Worm (Caenorhabditis elegans) whole organism, L1 larva: ENCODE measurements around the gene F49C12.9.
"Not testable (repeated sequence)": the region's sequence is repeated elsewhere in the genome, so short reads cannot be mapped to it uniquely, and the experiment has no call there.

ENCODE experiments used
- C04F5.9 ChIP-seq: sonication (generic microtip); optimal IDR thresholded peaks from 2 replicates; lab custom pipeline; 2016; ENCODE audit warnings: missing genetic modification characterization, missing compliant biosample characterization
- C16A3.4 ChIP-seq: fragments of 150-350 bp; optimal IDR thresholded peaks from 2 replicates; lab custom pipeline; 2014; ENCODE audit warnings: missing biosample characterization, missing genetic modification characterization
- Y116A8C.19 ChIP-seq: sonication (generic microtip); optimal IDR thresholded peaks from 2 replicates; lab custom pipeline; 2016; ENCODE audit warnings: missing compliant biosample characterization, missing genetic modification characterization, borderline replicate concordance
- aha-1 ChIP-seq: fragments of 150-350 bp; optimal IDR thresholded peaks from 2 replicates; lab custom pipeline; 2014; ENCODE audit warnings: missing biosample characterization, missing genetic modification characterization
- aly-2 ChIP-seq: fragments of 150-350 bp; optimal IDR thresholded peaks from 2 replicates; lab custom pipeline; 2014; ENCODE audit warnings: missing biosample characterization, missing genetic modification characterization
- ceh-82 ChIP-seq, 3 experiments: fragments of 150-350 bp in 1 of 3; sonication (generic microtip) in 2 of 3; optimal IDR thresholded peaks; 2 replicates each; lab custom pipeline; 2014 to 2017; ENCODE audit warnings: missing biosample characterization in 3 of 3, missing genetic modification characterization in 3 of 3
- ceh-90 ChIP-seq: sonication (generic microtip); optimal IDR thresholded peaks from 2 replicates; lab custom pipeline; 2016; ENCODE audit warnings: missing genetic modification characterization, missing compliant biosample characterization
- egl-13 ChIP-seq: sonication (generic microtip); optimal IDR thresholded peaks from 2 replicates; lab custom pipeline; 2016; ENCODE audit warnings: missing genotype, missing genetic modification reagents, missing genetic modification characterization, missing compliant biosample characterization
- elt-3 ChIP-seq, 6 experiments: fragments of 150-350 bp in 1 of 6; sonication (generic microtip); optimal IDR thresholded peaks; 2 replicates each; lab custom pipeline; 2017 to 2018; ENCODE audit warnings: missing biosample characterization in 6 of 6, missing genetic modification characterization in 6 of 6, inconsistent platforms in 1 of 6
- fkh-10 ChIP-seq: sonication (generic microtip); optimal IDR thresholded peaks from 2 replicates; lab custom pipeline; 2017; ENCODE audit warnings: missing biosample characterization, missing genetic modification reagents, missing genetic modification characterization
- fos-1 ChIP-seq: fragments of 150-350 bp; optimal IDR thresholded peaks from 2 replicates; lab custom pipeline; 2014; ENCODE audit warnings: missing biosample characterization, missing genetic modification characterization
- grh-1 ChIP-seq: fragments of 200-800 bp; sonication (Bioruptor generic); IDR thresholded peaks from 2 replicates; pipeline ENCODE4 v1.3.6; 2022; ENCODE audit warnings: missing genetic modification reagents, missing genetic modification characterization, missing compliant biosample characterization
- hlh-17 ChIP-seq: fragments of 200-800 bp; sonication (Bioruptor generic); optimal IDR thresholded peaks from 2 replicates; lab custom pipeline; 2018; ENCODE audit warnings: missing genetic modification characterization, mild to moderate bottlenecking, missing compliant biosample characterization, moderate library complexity, borderline replicate concordance
- jun-1 ChIP-seq: fragments of 150-350 bp; optimal IDR thresholded peaks from 2 replicates; lab custom pipeline; 2014; ENCODE audit warnings: missing biosample characterization, missing genetic modification reagents, missing genetic modification characterization
- lin-13 ChIP-seq: fragments of 150-350 bp; optimal IDR thresholded peaks from 2 replicates; lab custom pipeline; 2014; ENCODE audit warnings: missing biosample characterization, missing genetic modification reagents, missing genetic modification characterization
- lin-35 ChIP-seq, 2 experiments: fragments of 150-350 bp; optimal IDR thresholded peaks; 2 replicates each; lab custom pipeline; 2014; ENCODE audit warnings: missing biosample characterization in 2 of 2, missing genetic modification characterization in 2 of 2, missing genetic modification reagents in 2 of 2
- lin-39 ChIP-seq: fragments of 150-350 bp; optimal IDR thresholded peaks from 2 replicates; lab custom pipeline; 2014; ENCODE audit warnings: missing biosample characterization, missing genetic modification reagents, missing genetic modification characterization
- lir-3 ChIP-seq: sonication (generic microtip); optimal IDR thresholded peaks from 2 replicates; lab custom pipeline; 2016; ENCODE audit warnings: mild to moderate bottlenecking, missing genetic modification characterization, moderate library complexity, missing compliant biosample characterization; ENCODE audit not compliant: poor library complexity
- mab-9 ChIP-seq: fragments of 200-800 bp; sonication (Bioruptor generic); IDR thresholded peaks from 2 replicates; pipeline ENCODE4 v1.3.6; 2022; ENCODE audit warnings: missing genetic modification reagents, missing genetic modification characterization, missing compliant biosample characterization
- mdl-1 ChIP-seq, 2 experiments: fragments of 150-350 bp; optimal IDR thresholded peaks; 2 replicates each; lab custom pipeline; 2014 to 2017; ENCODE audit warnings: missing biosample characterization in 2 of 2, missing genetic modification characterization in 2 of 2, inconsistent platforms in 1 of 2
- nhr-11 ChIP-seq: fragments of 150-350 bp; optimal IDR thresholded peaks from 2 replicates; lab custom pipeline; 2014; ENCODE audit warnings: missing biosample characterization, missing genetic modification characterization
- nhr-12 ChIP-seq: sonication (generic microtip); optimal IDR thresholded peaks from 2 replicates; lab custom pipeline; 2017; ENCODE audit warnings: missing biosample characterization, missing genetic modification characterization
- nhr-237 ChIP-seq: fragments of 150-350 bp; optimal IDR thresholded peaks from 2 replicates; lab custom pipeline; 2014; ENCODE audit warnings: missing biosample characterization, missing genetic modification characterization
- nhr-28 ChIP-seq: fragments of 150-350 bp; optimal IDR thresholded peaks from 2 replicates; lab custom pipeline; 2014; ENCODE audit warnings: missing biosample characterization, missing genetic modification characterization
- nhr-76 ChIP-seq: sonication (generic microtip); optimal IDR thresholded peaks from 2 replicates; lab custom pipeline; 2017; ENCODE audit warnings: missing biosample characterization, missing genetic modification characterization
- skn-1 ChIP-seq: fragments of 150-350 bp; optimal IDR thresholded peaks from 2 replicates; lab custom pipeline; 2014; ENCODE audit warnings: missing biosample characterization, missing genetic modification characterization
- sox-4 ChIP-seq: sonication (generic microtip); optimal IDR thresholded peaks from 2 replicates; lab custom pipeline; 2016; ENCODE audit warnings: missing genetic modification characterization, missing compliant biosample characterization
- sup-37 ChIP-seq: fragments of 200-800 bp; sonication (Bioruptor generic); optimal IDR thresholded peaks from 2 replicates; lab custom pipeline; 2018; ENCODE audit warnings: mild to moderate bottlenecking, missing genetic modification characterization, missing compliant biosample characterization
- swsn-7 ChIP-seq: sonication (generic microtip); optimal IDR thresholded peaks from 2 replicates; lab custom pipeline; 2016; ENCODE audit warnings: missing genetic modification characterization, missing compliant biosample characterization
- tlp-1 ChIP-seq: fragments of 150-350 bp; optimal IDR thresholded peaks from 2 replicates; lab custom pipeline; 2014; ENCODE audit warnings: missing biosample characterization, missing genetic modification characterization
- unc-130 ChIP-seq: fragments of 150-350 bp; optimal IDR thresholded peaks from 2 replicates; lab custom pipeline; 2017; ENCODE audit warnings: missing biosample characterization, missing genetic modification characterization, inconsistent platforms
- unc-62 ChIP-seq: fragments of 150-350 bp; optimal IDR thresholded peaks from 2 replicates; lab custom pipeline; 2014; ENCODE audit warnings: missing biosample characterization, missing genetic modification reagents, missing genetic modification characterization
- unc-98 ChIP-seq: fragments of 200-800 bp; sonication (Bioruptor generic); IDR thresholded peaks from 2 replicates; pipeline ENCODE4 v1.3.6; 2022; ENCODE audit warnings: missing genetic modification characterization, missing compliant biosample characterization
- vab-15 ChIP-seq: sonication (generic microtip); optimal IDR thresholded peaks from 2 replicates; lab custom pipeline; 2017; ENCODE audit warnings: missing genotype, mild to moderate bottlenecking, missing genetic modification characterization, missing compliant biosample characterization
- xbp-1 ChIP-seq: sonication (generic microtip); optimal IDR thresholded peaks from 2 replicates; lab custom pipeline; 2016; ENCODE audit warnings: missing genetic modification characterization, missing compliant biosample characterization
- ztf-11 ChIP-seq, 2 experiments: sonication (generic microtip); optimal IDR thresholded peaks; 2 replicates each; lab custom pipeline; 2016 to 2017; ENCODE audit warnings: missing genetic modification characterization in 2 of 2, missing biosample characterization in 1 of 2, missing compliant biosample characterization in 1 of 2

The F49C12.9 gene

ce11 chrIV:9300127-9300526, 15.9 kb downstream of the F49C12.9 start, which contains the start of gene F49C12.3:
F49C12.3 (plus strand) TSS chrIV:9300427.
- no peak for TF ChIP-seq sup-37 (GFP tag; lab: Kevin White, UChicago)
- TF ChIP-seq nhr-237 (tag; lab: Kevin White, UChicago) = no peak
- no peak for TF ChIP-seq vab-15
- TF ChIP-seq xbp-1 = no peak
- no peak for TF ChIP-seq fkh-10
- TF ChIP-seq lin-13 = no peak
- no peak for TF ChIP-seq nhr-28 (tag; lab: Kevin White, UChicago)
- TF ChIP-seq nhr-76 (tag; lab: Kevin White, UChicago) = no peak
- TF ChIP-seq C16A3.4 = no peak
- no peak for TF ChIP-seq mab-9 (GFP tag; lab: Robert Waterston, UW)
- TF ChIP-seq ztf-11 (tag; optimal IDR thresholded peaks at IDR 0.05; lab: Kevin White, UChicago) = no peak
- no peak for TF ChIP-seq ceh-82 (tag; optimal IDR thresholded peaks at IDR 0.05; lab: Kevin White, UChicago)
- TF ChIP-seq hlh-17 (GFP tag; lab: Kevin White, UChicago) = no peak
- no peak for TF ChIP-seq mdl-1 (tag; optimal IDR thresholded peaks at IDR 0.05; lab: Kevin White, UChicago)
- TF ChIP-seq sox-4 (tag; lab: Kevin White, UChicago) = no peak
- TF ChIP-seq aly-2 (tag; lab: Kevin White, UChicago) = no peak
- TF ChIP-seq lin-35 (GFP tag; optimal IDR thresholded peaks at IDR 0.05; lab: Kevin White, UChicago) = no peak
- TF ChIP-seq unc-62 (GFP tag; lab: Kevin White, UChicago) = no peak
- TF ChIP-seq lir-3 = no peak
- TF ChIP-seq, all 84 proteins: peak for 0

- TF ChIP-seq Y116A8C.19 (tag; lab: Kevin White, UChicago) (no peak), lin-39 (tag; lab: Kevin White, UChicago) (no peak), sup-37 (GFP tag; lab: Kevin White, UChicago) (no peak), egl-13 (tag; lab: Kevin White, UChicago) (no peak), elt-3 (tag; optimal IDR thresholded peaks at IDR 0.05; lab: Kevin White, UChicago) (no peak), swsn-7 (tag; lab: Kevin White, UChicago) (no peak), fos-1 (no peak), fkh-10 (no peak)
Observed at ce11 chrIV:9299145-9299544, 16.9 kb downstream of the F49C12.9 start, which contains the start of gene F49C12.2. F49C12.2 (minus strand) TSS chrIV:9299245.

- no peak for TF ChIP-seq skn-1 (tag; lab: Kevin White, UChicago)
- no peak for TF ChIP-seq grh-1
- no peak for TF ChIP-seq jun-1 (tag; lab: Kevin White, UChicago)
- no peak for TF ChIP-seq ceh-90 (tag; lab: Kevin White, UChicago)
- no peak for TF ChIP-seq unc-98 (GFP tag; lab: Robert Waterston, UW)
- TF ChIP-seq mab-9 (GFP tag; lab: Robert Waterston, UW) = no peak
- no peak for TF ChIP-seq nhr-12 (tag; lab: Kevin White, UChicago)
- no peak for TF ChIP-seq C04F5.9 (tag; lab: Kevin White, UChicago)
- TF ChIP-seq unc-130 (tag; lab: Kevin White, UChicago) = no peak
- TF ChIP-seq aha-1 (tag; lab: Kevin White, UChicago) = no peak
- TF ChIP-seq lin-35 (GFP tag; optimal IDR thresholded peaks at IDR 0.05; lab: Kevin White, UChicago) = no peak
- TF ChIP-seq lin-13 = no peak
Observed at ce11 chrIV:9296285-9296684, 19.7 kb downstream of the F49C12.9 start, which contains the start of gene F49C12.1. F49C12.1 (minus strand) TSS chrIV:9296354.

ce11 chrIV:9293825-9294224, 22.2 kb downstream of the F49C12.9 start, which contains the start of gene nhr-264:
nhr-264 (minus strand) TSS chrIV:9293925.
- TF ChIP-seq nhr-11 (tag; lab: Kevin White, UChicago); tlp-1 (tag; lab: Kevin White, UChicago); lin-35 (GFP tag; optimal IDR thresholded peaks at IDR 0.05; lab: Kevin White, UChicago): not testable (repeated sequence)
- TF ChIP-seq, all 84 proteins: peak for 0; not testable (repeated sequence) for 84
